Worm (Caenorhabditis elegans) whole organism, L1 larva: Measurements from ENCODE around the gene srw-33.

Source experiments
- F16B12.6 ChIP-seq: fragments of 150-350 bp; optimal IDR thresholded peaks from 2 replicates; lab custom pipeline; 2014; ENCODE audit warnings: missing biosample characterization, missing genetic modification characterization
- Y116A8C.19 ChIP-seq: sonication (generic microtip); optimal IDR thresholded peaks from 2 replicates; lab custom pipeline; 2016; ENCODE audit warnings: missing compliant biosample characterization, missing genetic modification characterization, borderline replicate concordance
- aha-1 ChIP-seq: fragments of 150-350 bp; optimal IDR thresholded peaks from 2 replicates; lab custom pipeline; 2014; ENCODE audit warnings: missing biosample characterization, missing genetic modification characterization
- ama-1 ChIP-seq: fragments of 150-350 bp; optimal IDR thresholded peaks from 2 replicates; lab custom pipeline; 2014
- ceh-63 ChIP-seq: fragments of 200-800 bp; sonication (Bioruptor generic); optimal IDR thresholded peaks from 2 replicates; lab custom pipeline; 2018; ENCODE audit warnings: mild to moderate bottlenecking, missing genetic modification characterization, missing compliant biosample characterization
- ceh-8 ChIP-seq: fragments of 200-800 bp; sonication (Bioruptor generic); optimal IDR thresholded peaks from 2 replicates; lab custom pipeline; 2018; ENCODE audit warnings: mild to moderate bottlenecking, missing genetic modification characterization, moderate library complexity, missing compliant biosample characterization
- ceh-88 ChIP-seq: fragments of 200-800 bp; sonication (Bioruptor generic); IDR thresholded peaks from 2 replicates; pipeline ENCODE4 v1.3.6; 2022; ENCODE audit warnings: missing genetic modification characterization, missing compliant biosample characterization
- ces-1 ChIP-seq: fragments of 150-350 bp; optimal IDR thresholded peaks from 2 replicates; lab custom pipeline; 2014; ENCODE audit warnings: missing biosample characterization, missing genetic modification reagents, missing genetic modification characterization
- elt-2 ChIP-seq: sonication (generic microtip); optimal IDR thresholded peaks from 2 replicates; lab custom pipeline; 2016; ENCODE audit warnings: missing genetic modification characterization, mild to moderate bottlenecking, inconsistent platforms, missing compliant biosample characterization, missing genetic modification reagents
- ets-5 ChIP-seq: fragments of 200-800 bp; sonication (Bioruptor generic); IDR thresholded peaks from 2 replicates; pipeline ENCODE4 v1.3.6; 2022; ENCODE audit warnings: missing genetic modification characterization, missing compliant biosample characterization
- fkh-4 ChIP-seq: sonication (generic microtip); optimal IDR thresholded peaks from 2 replicates; lab custom pipeline; 2016; ENCODE audit warnings: missing compliant biosample characterization, missing genetic modification characterization, borderline replicate concordance
- jun-1 ChIP-seq: fragments of 150-350 bp; optimal IDR thresholded peaks from 2 replicates; lab custom pipeline; 2014; ENCODE audit warnings: missing biosample characterization, missing genetic modification reagents, missing genetic modification characterization
- lin-39 ChIP-seq: fragments of 150-350 bp; optimal IDR thresholded peaks from 2 replicates; lab custom pipeline; 2014; ENCODE audit warnings: missing biosample characterization, missing genetic modification reagents, missing genetic modification characterization
- lsy-2 ChIP-seq, 2 experiments: fragments of 150-350 bp; optimal IDR thresholded peaks; 2 replicates each; lab custom pipeline; 2014; ENCODE audit warnings: missing biosample characterization in 2 of 2, missing genetic modification characterization in 2 of 2
- mef-2 ChIP-seq: fragments of 150-350 bp; optimal IDR thresholded peaks from 2 replicates; lab custom pipeline; 2014; ENCODE audit warnings: missing biosample characterization, missing genetic modification characterization
- nhr-12 ChIP-seq: sonication (generic microtip); optimal IDR thresholded peaks from 2 replicates; lab custom pipeline; 2017; ENCODE audit warnings: missing biosample characterization, missing genetic modification characterization
- nhr-20 ChIP-seq: sonication (generic microtip); optimal IDR thresholded peaks from 2 replicates; lab custom pipeline; 2016; ENCODE audit warnings: mild to moderate bottlenecking, missing genetic modification characterization, missing compliant biosample characterization
- nhr-47 ChIP-seq: sonication (generic microtip); optimal IDR thresholded peaks from 2 replicates; lab custom pipeline; 2016; ENCODE audit warnings: mild to moderate bottlenecking, missing genetic modification characterization, moderate library complexity, missing compliant biosample characterization
- nhr-84 ChIP-seq: sonication (generic microtip); optimal IDR thresholded peaks from 2 replicates; lab custom pipeline; 2017; ENCODE audit warnings: missing biosample characterization, missing genetic modification characterization
- nhr-90 ChIP-seq: sonication (generic microtip); optimal IDR thresholded peaks from 2 replicates; lab custom pipeline; 2016; ENCODE audit warnings: mild to moderate bottlenecking, missing genetic modification characterization, missing compliant biosample characterization; ENCODE audit not compliant: poor library complexity
- pax-3 ChIP-seq: fragments of 200-800 bp; sonication (Bioruptor generic); optimal IDR thresholded peaks from 2 replicates; lab custom pipeline; 2018; ENCODE audit warnings: mild to moderate bottlenecking, missing genetic modification characterization, moderate library complexity, missing compliant biosample characterization
- rnt-1 ChIP-seq: sonication (generic microtip); optimal IDR thresholded peaks from 2 replicates; lab custom pipeline; 2016; ENCODE audit warnings: mild to moderate bottlenecking, missing genetic modification characterization, moderate library complexity, missing compliant biosample characterization
- skn-1 ChIP-seq: fragments of 150-350 bp; optimal IDR thresholded peaks from 2 replicates; lab custom pipeline; 2014; ENCODE audit warnings: missing biosample characterization, missing genetic modification characterization
- snpc-4 ChIP-seq: fragments of 150-350 bp; optimal IDR thresholded peaks from 2 replicates; lab custom pipeline; 2014; ENCODE audit warnings: missing biosample characterization, missing genetic modification characterization
- snu-23 ChIP-seq: sonication (generic microtip); optimal IDR thresholded peaks from 2 replicates; lab custom pipeline; 2016; ENCODE audit warnings: missing genetic modification characterization, missing compliant biosample characterization
- sox-4 ChIP-seq: sonication (generic microtip); optimal IDR thresholded peaks from 2 replicates; lab custom pipeline; 2016; ENCODE audit warnings: missing genetic modification characterization, missing compliant biosample characterization
- sptf-1 ChIP-seq: fragments of 150-350 bp; optimal IDR thresholded peaks from 2 replicates; lab custom pipeline; 2014; ENCODE audit warnings: missing biosample characterization, missing genetic modification characterization
- swsn-7 ChIP-seq: sonication (generic microtip); optimal IDR thresholded peaks from 2 replicates; lab custom pipeline; 2016; ENCODE audit warnings: missing genetic modification characterization, missing compliant biosample characterization
- tbx-2 ChIP-seq: sonication (generic microtip); optimal IDR thresholded peaks from 2 replicates; lab custom pipeline; 2016; ENCODE audit warnings: missing genetic modification characterization, missing compliant biosample characterization
- unc-130 ChIP-seq: fragments of 150-350 bp; optimal IDR thresholded peaks from 2 replicates; lab custom pipeline; 2017; ENCODE audit warnings: missing biosample characterization, missing genetic modification characterization, inconsistent platforms
- unc-30 ChIP-seq: sonication (generic microtip); optimal IDR thresholded peaks from 2 replicates; lab custom pipeline; 2017; ENCODE audit warnings: missing biosample characterization, missing genetic modification characterization
- vab-15 ChIP-seq: sonication (generic microtip); optimal IDR thresholded peaks from 2 replicates; lab custom pipeline; 2017; ENCODE audit warnings: missing genotype, mild to moderate bottlenecking, missing genetic modification characterization, missing compliant biosample characterization
- xbp-1 ChIP-seq: sonication (generic microtip); optimal IDR thresholded peaks from 2 replicates; lab custom pipeline; 2016; ENCODE audit warnings: missing genetic modification characterization, missing compliant biosample characterization
- zip-4 ChIP-seq: fragments of 200-800 bp; sonication (Bioruptor generic); optimal IDR thresholded peaks from 2 replicates; lab custom pipeline; 2018; ENCODE audit warnings: mild to moderate bottlenecking, missing genetic modification characterization, moderate library complexity, missing compliant biosample characterization

The srw-33 gene

ce11 chrV:15444615-15445014 lies 6.7 kb downstream of the srw-33 start, which contains the start of gene T26H5.9:
Gene T26H5.9 (plus strand): TSS chrV:15444916.
- peak; percentile 27 for TF ChIP-seq jun-1 (tag; lab: Kevin White, UChicago)
- no peak for TF ChIP-seq ceh-88 (GFP tag; lab: Robert Waterston, UW)
- no peak for TF ChIP-seq tbx-2 (tag; lab: Kevin White, UChicago)
- no peak for TF ChIP-seq vab-15 (tag; lab: Kevin White, UChicago)
- TF ChIP-seq nhr-12 (tag; lab: Kevin White, UChicago) = no peak
- no peak for TF ChIP-seq lin-39 (tag; lab: Kevin White, UChicago)
- no peak for TF ChIP-seq swsn-7
- no peak for TF ChIP-seq F16B12.6 (tag; lab: Kevin White, UChicago)
- peak; percentile 57 for TF ChIP-seq elt-2 (tag; lab: Kevin White, UChicago)

- TF ChIP-seq ama-1 (lab: Kevin White, UChicago) (no peak), nhr-20 (tag; lab: Kevin White, UChicago) (no peak), rnt-1 (tag; lab: Kevin White, UChicago) (no peak), pax-3 (tag; lab: Kevin White, UChicago) (no peak), nhr-84 (tag; lab: Kevin White, UChicago) (no peak), mef-2 (tag; lab: Kevin White, UChicago) (no peak), snu-23 (no peak), ceh-8 (GFP tag; lab: Kevin White, UChicago) (no peak), ceh-63 (GFP tag; lab: Kevin White, UChicago) (no peak), swsn-7 (no peak), fkh-4 (tag; lab: Kevin White, UChicago) (no peak), skn-1 (tag; lab: Kevin White, UChicago) (no peak), zip-4 (GFP tag; lab: Kevin White, UChicago) (no peak), xbp-1 (tag; lab: Kevin White, UChicago) (no peak), snpc-4 (tag; lab: Kevin White, UChicago) (no peak), sptf-1 (tag; lab: Kevin White, UChicago) (no peak)
Observed at ce11 chrV:15444188-15444587, 7.1 kb downstream of the srw-33 start, which contains the start of gene T26H5.11. Gene T26H5.11 (minus strand): TSS chrV:15444288.

- no peak for TF ChIP-seq ets-5
- TF ChIP-seq ces-1 (GFP tag; lab: Kevin White, UChicago) = no peak
- no peak for TF ChIP-seq swsn-7
- TF ChIP-seq nhr-47 = no peak
- TF ChIP-seq sox-4 = no peak
- no peak for TF ChIP-seq unc-30 (tag; lab: Kevin White, UChicago)
- no peak for TF ChIP-seq ama-1 (lab: Kevin White, UChicago)
- no peak for TF ChIP-seq skn-1 (tag; lab: Kevin White, UChicago)
- TF ChIP-seq lsy-2 (tag; optimal IDR thresholded peaks at IDR 0.05; lab: Kevin White, UChicago) = no peak
- no peak for TF ChIP-seq xbp-1 (tag; lab: Kevin White, UChicago)
- TF ChIP-seq nhr-90 (tag; lab: Kevin White, UChicago) = no peak
- no peak for TF ChIP-seq aha-1 (tag; lab: Kevin White, UChicago)
- TF ChIP-seq Y116A8C.19 (tag; lab: Kevin White, UChicago) = no peak
- TF ChIP-seq jun-1 (tag; lab: Kevin White, UChicago) = no peak
- TF ChIP-seq, all 84 proteins: peak for 0
Observed at ce11 chrV:15443708-15444107, 7.6 kb downstream of the srw-33 start, which contains the start of gene T26H5.10. Gene T26H5.10 (minus strand): TSS chrV:15443808.

- TF ChIP-seq skn-1 (tag; lab: Kevin White, UChicago) = no peak
- no peak for TF ChIP-seq unc-130
- TF ChIP-seq sox-4 = no peak
Observed at ce11 chrV:15442384-15442783, 8.9 kb downstream of the srw-33 start.

ce11 chrV:15436133-15436532 lies 15.2 kb downstream of the srw-33 start:
- TF ChIP-seq F16B12.6 (tag; lab: Kevin White, UChicago) (no peak), elt-2 (tag; lab: Kevin White, UChicago) (peak; percentile 61)
